Fruit fly (Drosophila melanogaster): ENCODE data around the gene Vha14-2.

Vha14-2 gene

dm6 chr3R:6122292-6122691, at the start of gene Vha14-2:
Gene Vha14-2 (plus strand): TSS chr3R:6122592.
- no peak for TF ChIP-seq noc (tag; optimal IDR thresholded peaks at IDR 0.05)

- no peak for TF ChIP-seq noc (tag; optimal IDR thresholded peaks at IDR 0.05)
Measured at dm6 chr3R:6078183-6078582, 44.2 kb upstream of the Vha14-2 start, which contains the start of gene Or83c. Gene Or83c (minus strand): TSS chr3R:6078283.

dm6 chr3R:6082132-6082531, 40.3 kb upstream of the Vha14-2 start:
- no peak for TF ChIP-seq noc (tag; optimal IDR thresholded peaks at IDR 0.05)

- no peak for TF ChIP-seq noc (tag; optimal IDR thresholded peaks at IDR 0.05)
Measured at dm6 chr3R:6097042-6097441, 25.4 kb upstream of the Vha14-2 start.

dm6 chr3R:6098320-6098719, 24.1 kb upstream of the Vha14-2 start:
- TF ChIP-seq noc (tag; optimal IDR thresholded peaks at IDR 0.05), result no peak

dm6 chr3R:6100764-6101163, 21.6 kb upstream of the Vha14-2 start, which contains the start of gene Gasp:
Gene Gasp (minus strand): TSS chr3R:6100887.
- TF ChIP-seq noc (tag; optimal IDR thresholded peaks at IDR 0.05), result no peak

dm6 chr3R:6102318-6102717, 20.1 kb upstream of the Vha14-2 start:
- TF ChIP-seq noc (tag; optimal IDR thresholded peaks at IDR 0.05), result no peak

dm6 chr3R:6102726-6103125, 19.7 kb upstream of the Vha14-2 start:
- no peak for TF ChIP-seq noc (tag; optimal IDR thresholded peaks at IDR 0.05)

dm6 chr3R:6105160-6105559, 17.2 kb upstream of the Vha14-2 start:
- no peak for TF ChIP-seq noc (tag; optimal IDR thresholded peaks at IDR 0.05)

dm6 chr3R:6106711-6107110, 15.7 kb upstream of the Vha14-2 start:
- TF ChIP-seq noc (tag; optimal IDR thresholded peaks at IDR 0.05), result no peak

dm6 chr3R:6107353-6107752, 15.0 kb upstream of the Vha14-2 start:
- TF ChIP-seq noc (tag; optimal IDR thresholded peaks at IDR 0.05), result no peak

- TF ChIP-seq noc (tag; optimal IDR thresholded peaks at IDR 0.05), result peak; percentile 53
Measured at dm6 chr3R:6107792-6108191, 14.6 kb upstream of the Vha14-2 start, which contains the start of gene Obp83cd. Gene Obp83cd (plus strand): TSS chr3R:6108134.

- TF ChIP-seq noc (tag; optimal IDR thresholded peaks at IDR 0.05), result no peak
Measured at dm6 chr3R:6110916-6111315, 11.5 kb upstream of the Vha14-2 start, which contains the start of gene Obp83ef. Gene Obp83ef (minus strand): TSS chr3R:6111034.

dm6 chr3R:6112252-6112995, 10.0 kb upstream of the Vha14-2 start, which contains the start of gene Obp83g:
Gene Obp83g (minus strand): TSS chr3R:6112302.
- peak; percentile 77 for TF ChIP-seq noc (tag; optimal IDR thresholded peaks at IDR 0.05)

dm6 chr3R:6141768-6142167, 19.4 kb downstream of the Vha14-2 start:
- no peak for TF ChIP-seq noc (tag; optimal IDR thresholded peaks at IDR 0.05)

- no peak for TF ChIP-seq noc (tag; optimal IDR thresholded peaks at IDR 0.05)
Measured at dm6 chr3R:6149130-6149529, 26.7 kb downstream of the Vha14-2 start.

- TF ChIP-seq noc (tag; optimal IDR thresholded peaks at IDR 0.05), result no peak
Measured at dm6 chr3R:6149593-6149992, 27.2 kb downstream of the Vha14-2 start.

dm6 chr3R:6153574-6153973, 31.2 kb downstream of the Vha14-2 start:
- TF ChIP-seq noc (tag; optimal IDR thresholded peaks at IDR 0.05), result no peak

All from whole organism, larva.